Worm (Caenorhabditis elegans) whole organism, mixed stage, embryonic: ENCODE data around the gene B0001.4.

ENCODE experiments used
- M03D4.4 ChIP-seq: sonication (generic microtip); optimal IDR thresholded peaks from 2 replicates; lab custom pipeline; 2017; ENCODE audit warnings: mild to moderate bottlenecking, missing genetic modification characterization, missing compliant biosample characterization
- ceh-39 ChIP-seq: fragments of 150-350 bp; optimal IDR thresholded peaks from 2 replicates; lab custom pipeline; 2014; ENCODE audit warnings: missing biosample characterization, missing genetic modification characterization
- ceh-43 ChIP-seq: fragments of 200-800 bp; sonication (Bioruptor generic); optimal IDR thresholded peaks from 2 replicates; lab custom pipeline; 2018; ENCODE audit warnings: mild to moderate bottlenecking, missing genetic modification characterization, moderate library complexity, missing compliant biosample characterization
- ceh-83 ChIP-seq: fragments of 200-800 bp; sonication (Bioruptor generic); optimal IDR thresholded peaks from 2 replicates; lab custom pipeline; 2018; ENCODE audit warnings: mild to moderate bottlenecking, missing genetic modification characterization, missing compliant biosample characterization
- ces-1 ChIP-seq: fragments of 150-350 bp; optimal IDR thresholded peaks from 2 replicates; lab custom pipeline; 2014; ENCODE audit warnings: missing biosample characterization, missing genetic modification reagents, missing genetic modification characterization
- cnd-1 ChIP-seq: fragments of 200-800 bp; sonication (Bioruptor generic); optimal IDR thresholded peaks from 2 replicates; lab custom pipeline; 2018; ENCODE audit warnings: mild to moderate bottlenecking, missing genetic modification characterization, missing compliant biosample characterization
- elt-1 ChIP-seq: sonication (generic microtip); optimal IDR thresholded peaks from 2 replicates; lab custom pipeline; 2017; ENCODE audit warnings: missing genetic modification characterization, mild to moderate bottlenecking, missing compliant biosample characterization, antibody characterized with exemption, moderate library complexity, borderline replicate concordance; ENCODE audit not compliant: insufficient read depth
- flh-1 ChIP-seq: fragments of 200-800 bp; sonication (Bioruptor generic); optimal IDR thresholded peaks from 2 replicates; lab custom pipeline; 2018; ENCODE audit warnings: mild to moderate bottlenecking, missing genetic modification characterization, moderate library complexity, missing compliant biosample characterization
- ham-2 ChIP-seq: fragments of 200-800 bp; sonication (Bioruptor generic); optimal IDR thresholded peaks from 2 replicates; lab custom pipeline; 2018; ENCODE audit warnings: mild to moderate bottlenecking, missing genetic modification characterization, missing compliant biosample characterization
- hlh-1 ChIP-seq: fragments of 150-350 bp; optimal IDR thresholded peaks from 2 replicates; lab custom pipeline; 2014; ENCODE audit warnings: missing biosample characterization, missing genetic modification reagents, missing genetic modification characterization
- lin-13 ChIP-seq: fragments of 150-350 bp; optimal IDR thresholded peaks from 2 replicates; lab custom pipeline; 2014; ENCODE audit warnings: missing biosample characterization, missing genetic modification characterization
- lin-32 ChIP-seq: fragments of 200-800 bp; sonication (Bioruptor generic); optimal IDR thresholded peaks from 2 replicates; lab custom pipeline; 2018; ENCODE audit warnings: mild to moderate bottlenecking, missing genetic modification characterization, missing compliant biosample characterization
- lsy-2 ChIP-seq: fragments of 150-350 bp; optimal IDR thresholded peaks from 2 replicates; lab custom pipeline; 2014; ENCODE audit warnings: missing biosample characterization, missing genetic modification characterization
- mab-5 ChIP-seq: fragments of 150-350 bp; optimal IDR thresholded peaks from 2 replicates; lab custom pipeline; 2014; ENCODE audit warnings: missing biosample characterization, missing genetic modification characterization
- mep-1 ChIP-seq: fragments of 150-350 bp; optimal IDR thresholded peaks from 2 replicates; lab custom pipeline; 2017; ENCODE audit warnings: missing biosample characterization, missing genetic modification reagents, missing genetic modification characterization, inconsistent platforms
- nhr-12 ChIP-seq: fragments of 150-350 bp; optimal IDR thresholded peaks from 2 replicates; lab custom pipeline; 2014; ENCODE audit warnings: missing biosample characterization, missing genetic modification characterization
- nhr-2 ChIP-seq: fragments of 150-350 bp; optimal IDR thresholded peaks from 2 replicates; lab custom pipeline; 2014; ENCODE audit warnings: missing biosample characterization, missing genetic modification characterization
- nhr-237 ChIP-seq: fragments of 150-350 bp; optimal IDR thresholded peaks from 2 replicates; lab custom pipeline; 2014; ENCODE audit warnings: missing biosample characterization, missing genetic modification characterization
- nhr-28 ChIP-seq: fragments of 150-350 bp; optimal IDR thresholded peaks from 2 replicates; lab custom pipeline; 2014; ENCODE audit warnings: missing biosample characterization, missing genetic modification characterization
- nhr-76 ChIP-seq: sonication (generic microtip); optimal IDR thresholded peaks from 2 replicates; lab custom pipeline; 2017; ENCODE audit warnings: missing biosample characterization, missing genetic modification characterization
- pha-4 ChIP-seq: fragments of 150-350 bp; optimal IDR thresholded peaks from 2 replicates; lab custom pipeline; 2018; ENCODE audit warnings: missing biosample characterization, missing genetic modification reagents, missing genetic modification characterization
- sem-2 ChIP-seq: fragments of 200-800 bp; sonication (Bioruptor generic); optimal IDR thresholded peaks from 2 replicates; lab custom pipeline; 2018; ENCODE audit warnings: mild to moderate bottlenecking, missing genetic modification characterization, missing compliant biosample characterization
- snpc-4 ChIP-seq: fragments of 150-350 bp; optimal IDR thresholded peaks from 2 replicates; lab custom pipeline; 2014; ENCODE audit warnings: missing biosample characterization, missing genetic modification characterization
- unc-120 ChIP-seq: sonication (generic microtip); optimal IDR thresholded peaks from 2 replicates; lab custom pipeline; 2017; ENCODE audit warnings: missing genetic modification characterization, missing compliant biosample characterization; ENCODE audit not compliant: poor library complexity, severe bottlenecking
- unc-39 ChIP-seq: fragments of 150-350 bp; optimal IDR thresholded peaks from 2 replicates; lab custom pipeline; 2014; ENCODE audit warnings: missing biosample characterization, missing genetic modification characterization
- unc-62 ChIP-seq: fragments of 150-350 bp; optimal IDR thresholded peaks from 2 replicates; lab custom pipeline; 2014; ENCODE audit warnings: missing biosample characterization, missing genetic modification reagents, missing genetic modification characterization
- zip-8 ChIP-seq: fragments of 150-350 bp; optimal IDR thresholded peaks from 2 replicates; lab custom pipeline; 2014; ENCODE audit warnings: missing biosample characterization, missing genetic modification characterization
- ztf-11 ChIP-seq: fragments of 150-350 bp; optimal IDR thresholded peaks from 2 replicates; lab custom pipeline; 2014; ENCODE audit warnings: missing biosample characterization, missing genetic modification characterization

The B0001.4 gene

ce11 chrIV:12109743-12110142, 28.2 kb downstream of the B0001.4 start:
- TF ChIP-seq zip-8 (tag; lab: Kevin White, UChicago), result peak; percentile 98
- TF ChIP-seq mab-5 (tag; lab: Kevin White, UChicago), result no peak
- no peak for TF ChIP-seq flh-1
- TF ChIP-seq lin-13 (tag; lab: Kevin White, UChicago), result no peak

- TF ChIP-seq lin-32, result no peak
- no peak for TF ChIP-seq ceh-83 (GFP tag; lab: Kevin White, UChicago)
- TF ChIP-seq hlh-1 (tag; lab: Kevin White, UChicago), result no peak
Measured at ce11 chrIV:12108984-12109657, 28.9 kb downstream of the B0001.4 start.

ce11 chrIV:12105558-12105957, 32.4 kb downstream of the B0001.4 start, which contains the start of gene M18.3:
M18.3 (plus strand) TSS chrIV:12105858.
- TF ChIP-seq flh-1 (no peak), hlh-1 (tag; lab: Kevin White, UChicago) (no peak), nhr-237 (tag; lab: Kevin White, UChicago) (no peak), ham-2 (GFP tag; lab: Kevin White, UChicago) (no peak)

ce11 chrIV:12096479-12096878, 41.5 kb downstream of the B0001.4 start, which contains the start of gene mon-2:
mon-2 (plus strand) TSS chrIV:12096779.
- TF ChIP-seq nhr-2 (tag; lab: Kevin White, UChicago) (no peak), hlh-1 (tag; lab: Kevin White, UChicago) (no peak), lsy-2 (tag; lab: Kevin White, UChicago) (no peak), elt-1 (tag; lab: Kevin White, UChicago) (no peak), ceh-39 (tag; lab: Kevin White, UChicago) (no peak), unc-62 (GFP tag; lab: Kevin White, UChicago) (no peak), pha-4 (tag; lab: Kevin White, UChicago) (no peak), unc-39 (tag; lab: Kevin White, UChicago) (no peak), lin-13 (tag; lab: Kevin White, UChicago) (no peak), ham-2 (GFP tag; lab: Kevin White, UChicago) (no peak), nhr-76 (tag; lab: Kevin White, UChicago) (no peak), cnd-1 (no peak), nhr-28 (no peak), unc-120 (tag; lab: Kevin White, UChicago) (no peak), snpc-4 (tag; lab: Kevin White, UChicago) (no peak), mab-5 (tag; lab: Kevin White, UChicago) (no peak), ztf-11 (tag; lab: Kevin White, UChicago) (no peak), lin-32 (no peak), zip-8 (tag; lab: Kevin White, UChicago) (no peak), ces-1 (GFP tag; lab: Kevin White, UChicago) (no peak)

ce11 chrIV:12093819-12094218, 44.2 kb downstream of the B0001.4 start, which contains the start of gene F11A10.5:
F11A10.5 (plus strand) TSS chrIV:12094119.
- TF ChIP-seq hlh-1 (tag; lab: Kevin White, UChicago), result peak; percentile 14
- TF ChIP-seq nhr-12, result no peak
- peak; percentile 8 for TF ChIP-seq ces-1 (GFP tag; lab: Kevin White, UChicago)

ce11 chrIV:12093384-12093783, 44.6 kb downstream of the B0001.4 start, which contains the start of gene cpsf-4:
cpsf-4 (minus strand) TSS chrIV:12093445.
- TF ChIP-seq ces-1 (GFP tag; lab: Kevin White, UChicago) (no peak), lsy-2 (tag; lab: Kevin White, UChicago) (peak; percentile 41)

ce11 chrIV:12092113-12092512, 45.9 kb downstream of the B0001.4 start, which contains the start of gene mig-32:
mig-32 (minus strand) TSS chrIV:12092213.
- TF ChIP-seq zip-8 (tag; lab: Kevin White, UChicago) (no peak), ceh-43 (GFP tag; lab: Kevin White, UChicago) (no peak), ham-2 (GFP tag; lab: Kevin White, UChicago) (no peak), sem-2 (GFP tag; lab: Kevin White, UChicago) (no peak), mep-1 (tag; lab: Kevin White, UChicago) (no peak), lin-13 (tag; lab: Kevin White, UChicago) (no peak), M03D4.4 (no peak), elt-1 (tag; lab: Kevin White, UChicago) (no peak), nhr-28 (no peak), unc-120 (tag; lab: Kevin White, UChicago) (no peak)
